Worm (Caenorhabditis elegans): ENCODE data around the gene C04F5.9.

DNA sequence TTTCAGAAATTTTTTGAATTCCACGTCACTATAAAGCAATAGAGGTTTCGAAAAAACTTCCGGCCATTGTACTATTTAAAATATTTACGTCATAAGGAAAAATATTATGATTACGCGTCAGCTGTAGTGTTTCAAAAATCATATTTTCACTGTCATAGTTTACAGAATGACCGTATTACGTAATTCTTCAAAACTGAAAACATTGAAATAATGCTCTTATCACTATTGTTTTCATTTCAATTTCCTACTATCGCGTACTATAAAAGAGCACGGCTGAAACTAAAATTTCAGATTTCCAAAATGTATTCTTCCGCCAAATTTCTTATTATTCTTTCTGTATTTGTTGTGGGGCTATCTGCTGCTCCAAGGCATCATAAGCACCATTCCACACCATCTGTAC is 25.5 kb upstream of the C04F5.9 start, which contains the start of gene F14F9.2:
- TF ChIP-seq pros-1 (tag; optimal IDR thresholded peaks at IDR 0.05) (no peak), rnt-1 (tag; optimal IDR thresholded peaks at IDR 0.05) (no peak), mec-3 (tag; optimal IDR thresholded peaks at IDR 0.05; ENCODE audit: borderline replicate concordance) (no peak), ama-1 (optimal IDR thresholded peaks at IDR 0.05) (no peak)
